Fruit fly (Drosophila melanogaster) whole organism, embryonic: ENCODE data around the gene CG14043.
A peak's percentile ranks its signal among the peaks of the same experiment; 100 is the strongest.

Experiments used
- Aef1 ChIP-seq: fragments of 200-800 bp; sonication (Bioruptor generic); IDR thresholded peaks from 3 replicates; pipeline ENCODE4 v1.3.6; 2022; ENCODE audit warnings: missing biosample characterization, missing genetic modification characterization
- Antp ChIP-seq: fragments of 200-800 bp; sonication (Bioruptor generic); optimal IDR thresholded peaks from 3 replicates; lab custom pipeline; 2016; ENCODE audit warnings: missing biosample characterization, missing genetic modification characterization
- BtbVII ChIP-seq: fragments of 200-800 bp; sonication (Bioruptor generic); optimal IDR thresholded peaks from 3 replicates; lab custom pipeline; 2017; ENCODE audit warnings: missing biosample characterization, mild to moderate bottlenecking, missing genetic modification characterization
- CG10565 ChIP-seq: fragments of 200-800 bp; sonication (Bioruptor generic); optimal IDR thresholded peaks from 3 replicates; lab custom pipeline; 2016; ENCODE audit warnings: missing biosample characterization, mild to moderate bottlenecking, missing genetic modification characterization
- CG13424 ChIP-seq: fragments of 200-800 bp; sonication (Bioruptor generic); optimal IDR thresholded peaks from 2 replicates; lab custom pipeline; 2019; ENCODE audit warnings: missing biosample characterization, mild to moderate bottlenecking, missing genetic modification characterization, moderate library complexity
- CG15073 ChIP-seq: fragments of 200-800 bp; sonication (Bioruptor generic); optimal IDR thresholded peaks from 2 replicates; lab custom pipeline; 2016; ENCODE audit warnings: missing biosample characterization, missing genetic modification characterization
- CG16813 ChIP-seq: fragments of 200-800 bp; sonication (Bioruptor generic); IDR thresholded peaks from 3 replicates; pipeline ENCODE4 v1.3.6; 2022; ENCODE audit warnings: missing biosample characterization, missing genetic modification characterization; ENCODE audit not compliant: partially characterized antibody
- CG17612 ChIP-seq: fragments of 200-800 bp; sonication (Bioruptor generic); IDR thresholded peaks from 2 replicates; pipeline ENCODE4 v1.3.6; 2022; ENCODE audit warnings: missing biosample characterization, missing genetic modification characterization
- CG17829 ChIP-seq: fragments of 200-800 bp; optimal IDR thresholded peaks from 2 replicates; lab custom pipeline; 2019; ENCODE audit warnings: missing biosample characterization, mild to moderate bottlenecking, missing genetic modification characterization, moderate library complexity
- CG1792 ChIP-seq: fragments of 200-800 bp; sonication (Bioruptor generic); optimal IDR thresholded peaks from 2 replicates; lab custom pipeline; 2016; ENCODE audit warnings: missing biosample characterization, missing genetic modification characterization
- CG18011 ChIP-seq: fragments of 200-800 bp; sonication (Bioruptor generic); optimal IDR thresholded peaks from 2 replicates; lab custom pipeline; 2017; ENCODE audit warnings: missing biosample characterization, missing genetic modification characterization, mild to moderate bottlenecking, moderate library complexity, missing genotype
- CG34376 ChIP-seq: fragments of 200-800 bp; sonication (Bioruptor generic); optimal IDR thresholded peaks from 2 replicates; lab custom pipeline; 2018; ENCODE audit warnings: missing biosample characterization, mild to moderate bottlenecking, missing genetic modification characterization
- CG5953 ChIP-seq: fragments of 200-800 bp; sonication (Bioruptor generic); IDR thresholded peaks from 2 replicates; pipeline ENCODE4 v1.3.6; 2022; ENCODE audit warnings: missing biosample characterization, missing genetic modification characterization
- CG6765 ChIP-seq: fragments of 200-800 bp; sonication (Bioruptor generic); optimal IDR thresholded peaks from 3 replicates; lab custom pipeline; 2017; ENCODE audit warnings: missing biosample characterization, mild to moderate bottlenecking, missing genetic modification characterization
- CG8359 ChIP-seq: fragments of 200-800 bp; sonication (Bioruptor generic); optimal IDR thresholded peaks from 2 replicates; lab custom pipeline; 2017; ENCODE audit warnings: missing biosample characterization, mild to moderate bottlenecking, missing genetic modification characterization, borderline replicate concordance
- CG9876 ChIP-seq: fragments of 200-800 bp; sonication (Bioruptor generic); optimal IDR thresholded peaks from 2 replicates; lab custom pipeline; 2016; ENCODE audit warnings: missing biosample characterization, missing genetic modification characterization
- Dip3 ChIP-seq: fragments of 200-800 bp; sonication (Bioruptor generic); optimal IDR thresholded peaks from 3 replicates; lab custom pipeline; 2016; ENCODE audit warnings: missing biosample characterization, missing genetic modification characterization
- HLH54F ChIP-seq: fragments of 200-800 bp; sonication (Bioruptor generic); optimal IDR thresholded peaks from 3 replicates; lab custom pipeline; 2016; ENCODE audit warnings: missing biosample characterization, missing genetic modification characterization
- Hey ChIP-seq: fragments of 200-800 bp; sonication (Bioruptor generic); optimal IDR thresholded peaks from 3 replicates; lab custom pipeline; 2018; ENCODE audit warnings: missing biosample characterization, mild to moderate bottlenecking, missing genetic modification characterization
- Hr39 ChIP-seq: fragments of >200 bp; optimal IDR thresholded peaks from 2 replicates; lab custom pipeline; 2017
- Hr51 ChIP-seq, 2 experiments: fragments of 200-800 bp; sonication (Bioruptor generic); optimal IDR thresholded peaks; 2 replicates in 1 of 2; 3 replicates in 1 of 2; lab custom pipeline; 2016 to 2018; ENCODE audit warnings: missing biosample characterization in 2 of 2, missing genetic modification characterization in 2 of 2, mild to moderate bottlenecking in 1 of 2, moderate library complexity in 1 of 2
- Kr ChIP-seq: fragments of 200-800 bp; sonication (Bioruptor generic); optimal IDR thresholded peaks from 2 replicates; lab custom pipeline; 2017; ENCODE audit warnings: missing biosample characterization, mild to moderate bottlenecking, missing genetic modification characterization
- Lpt ChIP-seq: fragments of >200 bp; optimal IDR thresholded peaks from 2 replicates; lab custom pipeline; 2018; ENCODE audit warnings: missing biosample characterization, missing genetic modification characterization
- Med ChIP-seq: fragments of 200-800 bp; sonication (Bioruptor generic); peaks from one replicate; lab custom pipeline; 2016; ENCODE audit warnings: missing biosample characterization, missing genetic modification characterization, mild to moderate bottlenecking, inconsistent platforms, moderate library complexity
- Nf-YB ChIP-seq: fragments of 200-800 bp; sonication (Bioruptor generic); optimal IDR thresholded peaks from 3 replicates; lab custom pipeline; 2019; ENCODE audit warnings: missing biosample characterization, mild to moderate bottlenecking, missing genetic modification characterization, moderate library complexity
- Ravus ChIP-seq: fragments of 200-800 bp; sonication (Bioruptor generic); IDR thresholded peaks from 2 replicates; pipeline ENCODE4 v1.3.6; 2022; ENCODE audit warnings: missing biosample characterization, missing genetic modification characterization
- Taf1 ChIP-seq: fragments of 200-800 bp; sonication (Bioruptor generic); IDR thresholded peaks from 2 replicates; pipeline ENCODE4 v1.3.6; 2022; ENCODE audit warnings: missing biosample characterization, missing genetic modification characterization
- Usf ChIP-seq: fragments of 200-800 bp; sonication (Bioruptor generic); optimal IDR thresholded peaks from 2 replicates; lab custom pipeline; 2017; ENCODE audit warnings: missing genotype, missing biosample characterization, missing genetic modification characterization
- Vsx1 ChIP-seq: fragments of 200-800 bp; sonication (Bioruptor generic); optimal IDR thresholded peaks from 2 replicates; lab custom pipeline; 2017; ENCODE audit warnings: missing biosample characterization, mild to moderate bottlenecking, missing genetic modification characterization, missing genetic modification reagents
- ash1 ChIP-seq: fragments of 200-800 bp; sonication (Bioruptor generic); optimal IDR thresholded peaks from 2 replicates; lab custom pipeline; 2018; ENCODE audit warnings: missing biosample characterization, mild to moderate bottlenecking, missing genetic modification characterization
- bsh ChIP-seq, 2 experiments: fragments of 200-800 bp; sonication (Bioruptor generic); optimal IDR thresholded peaks; 2 replicates each; lab custom pipeline; 2017 to 2018; ENCODE audit warnings: mild to moderate bottlenecking in 2 of 2, missing biosample characterization in 2 of 2, missing genetic modification characterization in 2 of 2, moderate library complexity in 1 of 2
- chif ChIP-seq, 2 experiments: fragments of 200-800 bp; sonication (Bioruptor generic); optimal IDR thresholded peaks; 3 replicates each; lab custom pipeline; 2016; ENCODE audit warnings: missing biosample characterization in 2 of 2, missing genetic modification characterization in 2 of 2
- chm ChIP-seq: fragments of 200-800 bp; sonication (Bioruptor generic); IDR thresholded peaks from 2 replicates; pipeline ENCODE4 v1.3.6; 2022; ENCODE audit warnings: missing biosample characterization, missing genetic modification characterization
- crp ChIP-seq, 2 experiments: fragments of 200-800 bp; sonication (Bioruptor generic); optimal IDR thresholded peaks; 2 replicates in 1 of 2; 3 replicates in 1 of 2; lab custom pipeline; 2017; ENCODE audit warnings: missing biosample characterization in 2 of 2, missing genetic modification characterization in 2 of 2, mild to moderate bottlenecking in 1 of 2, moderate library complexity in 1 of 2
- en ChIP-seq: fragments of 200-800 bp; sonication (Bioruptor generic); optimal IDR thresholded peaks from 2 replicates; lab custom pipeline; 2016; ENCODE audit warnings: missing biosample characterization, missing genetic modification characterization
- fu2 ChIP-seq: fragments of 200-800 bp; sonication (Bioruptor generic); optimal IDR thresholded peaks from 2 replicates; lab custom pipeline; 2016; ENCODE audit warnings: missing biosample characterization, missing genetic modification characterization
- gcm ChIP-seq: fragments of 200-800 bp; sonication (Bioruptor generic); optimal IDR thresholded peaks from 2 replicates; lab custom pipeline; 2019; ENCODE audit warnings: missing biosample characterization, mild to moderate bottlenecking, missing genetic modification characterization, moderate library complexity
- hb ChIP-seq: fragments of 200-800 bp; sonication (Bioruptor generic); IDR thresholded peaks from 3 replicates; pipeline ENCODE4 v1.3.6; 2022; ENCODE audit warnings: missing biosample characterization, missing genetic modification characterization; ENCODE audit not compliant: partially characterized antibody
- kah ChIP-seq: fragments of 200-800 bp; sonication (Bioruptor generic); optimal IDR thresholded peaks from 2 replicates; lab custom pipeline; 2018; ENCODE audit warnings: missing biosample characterization, mild to moderate bottlenecking, missing genetic modification characterization
- lbe ChIP-seq: fragments of 200-800 bp; sonication (Bioruptor generic); optimal IDR thresholded peaks from 2 replicates; lab custom pipeline; 2016; ENCODE audit warnings: missing biosample characterization, mild to moderate bottlenecking, missing genetic modification characterization
- mirr ChIP-seq: fragments of 200-800 bp; sonication (Bioruptor generic); optimal IDR thresholded peaks from 3 replicates; lab custom pipeline; 2018; ENCODE audit warnings: missing biosample characterization, mild to moderate bottlenecking, missing genetic modification characterization
- nmo ChIP-seq: fragments of 200-800 bp; sonication (Bioruptor generic); optimal IDR thresholded peaks from 2 replicates; lab custom pipeline; 2018; ENCODE audit warnings: missing biosample characterization, mild to moderate bottlenecking, missing genetic modification characterization, moderate library complexity
- otp ChIP-seq: fragments of 200-800 bp; sonication (Bioruptor generic); IDR thresholded peaks from 3 replicates; pipeline ENCODE4, ENCODE4 v1.3.6; 2022; ENCODE audit warnings: missing biosample characterization, missing genetic modification characterization
- peb ChIP-seq: fragments of 200-800 bp; sonication (Bioruptor generic); IDR thresholded peaks from 2 replicates; pipeline ENCODE4 v1.3.6; 2022; ENCODE audit warnings: missing biosample characterization, missing genetic modification characterization
- pho ChIP-seq: fragments of 200-800 bp; sonication (Bioruptor generic); optimal IDR thresholded peaks from 2 replicates; lab custom pipeline; 2016; ENCODE audit warnings: missing biosample characterization, missing genetic modification characterization
- pnt ChIP-seq: fragments of 200-800 bp; sonication (Bioruptor generic); optimal IDR thresholded peaks from 3 replicates; lab custom pipeline; 2016; ENCODE audit warnings: missing biosample characterization, missing genetic modification characterization
- sens-2 ChIP-seq: fragments of 200-800 bp; sonication (Bioruptor generic); IDR thresholded peaks from 2 replicates; pipeline ENCODE4 v1.3.6; 2022; ENCODE audit warnings: missing biosample characterization, missing genetic modification characterization
- slbo ChIP-seq: fragments of 200-800 bp; sonication (Bioruptor generic); IDR thresholded peaks from 2 replicates; pipeline ENCODE4 v1.3.6; 2022; ENCODE audit warnings: missing biosample characterization, missing genetic modification characterization
- stc ChIP-seq: fragments of 200-800 bp; sonication (Bioruptor generic); IDR thresholded peaks from 2 replicates; pipeline ENCODE4 v1.3.6; 2022; ENCODE audit warnings: missing biosample characterization, missing genetic modification characterization
- z ChIP-seq: fragments of 200-800 bp; sonication (Bioruptor generic); IDR thresholded peaks from 3 replicates; pipeline ENCODE4 v1.3.6; 2022; ENCODE audit warnings: missing biosample characterization, missing genetic modification characterization

Gene CG14043

dm6 chr2L:4973731-4974415 lies 2.4 kb downstream of the CG14043 start, which contains the start of gene mRpL28 (continued):
- no peak for TF ChIP-seq gcm (GFP tag; lab: Kevin White, UChicago)
- TF ChIP-seq Dip3 (GFP tag; lab: Kevin White, UChicago) = peak; percentile 26
- no peak for TF ChIP-seq z (GFP tag; lab: Robert Waterston, UW)
- TF ChIP-seq bsh (GFP tag; optimal IDR thresholded peaks at IDR 0.05; lab: Kevin White, UChicago) = peak in 1 of 2 experiments; percentile 18
- TF ChIP-seq Aef1 = no peak
- TF ChIP-seq CG13424 (tag; lab: Kevin White, UChicago) = peak; percentile 44
- TF ChIP-seq Ravus (GFP tag; lab: Robert Waterston, UW) = no peak
- no peak for TF ChIP-seq Lpt
- TF ChIP-seq Nf-YB (GFP tag; lab: Kevin White, UChicago) = no peak
- peak; percentile 42; the same call in 1 of the 2 replicates for TF ChIP-seq slbo (GFP tag; lab: Robert Waterston, UW)
- TF ChIP-seq pnt (GFP tag; lab: Kevin White, UChicago) = no peak
- TF ChIP-seq Hr39 = no peak
- TF ChIP-seq lbe (GFP tag; lab: Kevin White, UChicago) = peak; percentile 35
- peak; percentile 55 to 95 for TF ChIP-seq crp (GFP tag; optimal IDR thresholded peaks at IDR 0.05; lab: Kevin White, UChicago)
- no peak for TF ChIP-seq stc (GFP tag; lab: Robert Waterston, UW)
- TF ChIP-seq chm (GFP tag; lab: Robert Waterston, UW) = peak; percentile 20; the same call in 1 of the 2 replicates
- TF ChIP-seq peb = no peak
- TF ChIP-seq CG34376 (GFP tag; lab: Kevin White, UChicago) = peak; percentile 19
- TF ChIP-seq CG8359 (GFP tag; lab: Kevin White, UChicago) = no peak
- TF ChIP-seq CG16813 = peak; percentile 20; the same call in 1 of the 3 replicates
- TF ChIP-seq CG17612 (GFP tag; lab: Robert Waterston, UW) = no peak
- no peak for TF ChIP-seq en
- peak; percentile 27 for TF ChIP-seq HLH54F (GFP tag; lab: Kevin White, UChicago)
- TF ChIP-seq CG6765 (GFP tag; lab: Kevin White, UChicago) = no peak
- no peak for TF ChIP-seq CG15073 (GFP tag; lab: Kevin White, UChicago)
- TF ChIP-seq CG5953 (GFP tag; lab: Robert Waterston, UW) = no peak
- peak; percentile 12 for TF ChIP-seq nmo
- peak; percentile 14 for TF ChIP-seq BtbVII (GFP tag; lab: Kevin White, UChicago)
- TF ChIP-seq Hey (tag; lab: Kevin White, UChicago) = no peak
- no peak for TF ChIP-seq pho (GFP tag; lab: Kevin White, UChicago)
- no peak for TF ChIP-seq CG10565
- no peak for TF ChIP-seq Kr (GFP tag; lab: Kevin White, UChicago)
- no peak for TF ChIP-seq CG9876
- no peak for TF ChIP-seq chif (GFP tag; optimal IDR thresholded peaks at IDR 0.05; lab: Kevin White, UChicago)
- no peak for TF ChIP-seq CG18011 (GFP tag; lab: Kevin White, UChicago)
- no peak for TF ChIP-seq Hr51 (GFP tag; optimal IDR thresholded peaks at IDR 0.05; lab: Kevin White, UChicago)
- TF ChIP-seq ash1 (GFP tag; lab: Kevin White, UChicago) = no peak
- peak; percentile 7 for TF ChIP-seq CG17829 (tag; lab: Kevin White, UChicago)
- no peak for TF ChIP-seq Usf (GFP tag; lab: Kevin White, UChicago)
- TF ChIP-seq fu2 (GFP tag; lab: Kevin White, UChicago) = no peak
- no peak for TF ChIP-seq kah (GFP tag; lab: Kevin White, UChicago)
- TF ChIP-seq Med (GFP tag; lab: Kevin White, UChicago) = peak; percentile 63
- no peak for TF ChIP-seq otp (GFP tag; lab: Robert Waterston, UW)
- TF ChIP-seq sens-2 (GFP tag; lab: Robert Waterston, UW) = no peak
- TF ChIP-seq mirr (GFP tag; lab: Kevin White, UChicago) = no peak
- TF ChIP-seq Vsx1 (GFP tag; lab: Kevin White, UChicago) = no peak
- TF ChIP-seq hb (GFP tag; lab: Robert Waterston, UW) = no peak
- TF ChIP-seq Antp (GFP tag; lab: Kevin White, UChicago) = no peak
- TF ChIP-seq Taf1 = no peak
- no peak for TF ChIP-seq CG1792 (GFP tag; lab: Kevin White, UChicago)
